Fruit fly (Drosophila melanogaster): Measurements from ENCODE around the gene CG14570.

dm6 chr3L:21709785-21710591 is 20.3 kb downstream of the CG14570 start:
- TF ChIP-seq psq (optimal IDR thresholded peaks at IDR 0.05) (no peak), Dll (optimal IDR thresholded peaks at IDR 0.05) (no peak), pan (optimal IDR thresholded peaks at IDR 0.05) (no peak), CG8478 (optimal IDR thresholded peaks at IDR 0.05) (no peak)
